Worm (Caenorhabditis elegans): Measurements from ENCODE around the gene chts-1.

Gene chts-1

ce11 chrX:7506533-7506932, 12.9 kb downstream of the chts-1 start, which contains the start of gene lgc-11:
lgc-11 (minus strand) TSS chrX:7506633.
- TF ChIP-seq ztf-11 (tag; optimal IDR thresholded peaks at IDR 0.05) = no peak
- no peak for TF ChIP-seq mdl-1 (tag; optimal IDR thresholded peaks at IDR 0.05)
- no peak for TF ChIP-seq nhr-25 (tag; optimal IDR thresholded peaks at IDR 0.05)
- no peak for TF ChIP-seq nfya-1 (tag; optimal IDR thresholded peaks at IDR 0.05; ENCODE audit: insufficient read depth)
- no peak for TF ChIP-seq elt-1 (tag; optimal IDR thresholded peaks at IDR 0.05)
- TF ChIP-seq ZK546.5 (tag; optimal IDR thresholded peaks at IDR 0.05) = no peak
- no peak for TF ChIP-seq ama-1 (optimal IDR thresholded peaks at IDR 0.05)
- no peak for TF ChIP-seq lin-39 (tag; optimal IDR thresholded peaks at IDR 0.05)
- TF ChIP-seq hmg-11 (tag; optimal IDR thresholded peaks at IDR 0.05) = no peak
- no peak for TF ChIP-seq pha-4 (tag; optimal IDR thresholded peaks at IDR 0.05)

- TF ChIP-seq ama-1 (optimal IDR thresholded peaks at IDR 0.05) (no peak), nhr-67 (tag; optimal IDR thresholded peaks at IDR 0.05) (no peak), nhr-76 (tag; optimal IDR thresholded peaks at IDR 0.05) (no peak)
These were observed 16.7 kb downstream of the chts-1 start, which contains the start of gene F48E3.6 for ce11 chrX:7502807-7503206. F48E3.6 (minus strand) TSS chrX:7502907.

- TF ChIP-seq nhr-77 (tag; optimal IDR thresholded peaks at IDR 0.05) = peak; percentile 43
- peak; percentile 87 for TF ChIP-seq hmg-11 (tag; optimal IDR thresholded peaks at IDR 0.05)
- no peak for TF ChIP-seq daf-12 (tag; optimal IDR thresholded peaks at IDR 0.05)
- peak; percentile 39 for TF ChIP-seq jun-1 (tag; optimal IDR thresholded peaks at IDR 0.05)
- TF ChIP-seq pqm-1 (tag; optimal IDR thresholded peaks at IDR 0.05) = peak; percentile 59
- TF ChIP-seq nfya-1 (tag; optimal IDR thresholded peaks at IDR 0.05; ENCODE audit: insufficient read depth) = peak; percentile 92
- peak; percentile 81 for TF ChIP-seq fkh-10 (GFP tag; optimal IDR thresholded peaks at IDR 0.05)
- TF ChIP-seq ama-1 (optimal IDR thresholded peaks at IDR 0.05) = no peak
- peak; percentile 72 for TF ChIP-seq skn-1 (tag; optimal IDR thresholded peaks at IDR 0.05)
- no peak for TF ChIP-seq ceh-16 (tag; optimal IDR thresholded peaks at IDR 0.05)
- TF ChIP-seq lin-15B (tag; optimal IDR thresholded peaks at IDR 0.05) = peak; percentile 85
- TF ChIP-seq aly-2 (tag; optimal IDR thresholded peaks at IDR 0.05) = no peak
- TF ChIP-seq lsy-12 (tag; optimal IDR thresholded peaks at IDR 0.05) = peak; percentile 80
- no peak for TF ChIP-seq ztf-11 (tag; optimal IDR thresholded peaks at IDR 0.05)
- peak; percentile 74 for TF ChIP-seq nhr-43 (tag; optimal IDR thresholded peaks at IDR 0.05; ENCODE audit: poor library complexity, severe bottlenecking)
- TF ChIP-seq nhr-12 (tag; optimal IDR thresholded peaks at IDR 0.05) = no peak
- TF ChIP-seq egl-27 (tag; optimal IDR thresholded peaks at IDR 0.05) = no peak
- peak; percentile 86 for TF ChIP-seq ceh-82 (tag; optimal IDR thresholded peaks at IDR 0.05)
- peak; percentile 92 for TF ChIP-seq pha-4 (tag; optimal IDR thresholded peaks at IDR 0.05)
- no peak for TF ChIP-seq unc-62 (GFP tag; optimal IDR thresholded peaks at IDR 0.05)
- no peak for TF ChIP-seq ceh-9 (tag; optimal IDR thresholded peaks at IDR 0.05)
- TF ChIP-seq lin-39 (tag; optimal IDR thresholded peaks at IDR 0.05) = peak; percentile 90
- TF ChIP-seq R02D3.7 (tag; optimal IDR thresholded peaks at IDR 0.05) = peak; percentile 56
- TF ChIP-seq elt-2 (tag; optimal IDR thresholded peaks at IDR 0.05) = peak; percentile 81
- TF ChIP-seq mml-1 (tag; optimal IDR thresholded peaks at IDR 0.05) = no peak
- peak; percentile 83 for TF ChIP-seq tbx-2 (tag; optimal IDR thresholded peaks at IDR 0.05)
- peak; percentile 63 for TF ChIP-seq nhr-25 (tag; optimal IDR thresholded peaks at IDR 0.05)
- peak; percentile 40 for TF ChIP-seq egl-5 (tag; optimal IDR thresholded peaks at IDR 0.05)
- TF ChIP-seq eor-1 (tag; optimal IDR thresholded peaks at IDR 0.05) = no peak
- TF ChIP-seq elt-3 (tag; optimal IDR thresholded peaks at IDR 0.05) = no peak
- TF ChIP-seq snpc-4 (tag; optimal IDR thresholded peaks at IDR 0.05) = peak; percentile 93
- peak; percentile 71 for TF ChIP-seq mdl-1 (tag; optimal IDR thresholded peaks at IDR 0.05)
- no peak for TF ChIP-seq ztf-4 (tag; optimal IDR thresholded peaks at IDR 0.05)
- TF ChIP-seq zag-1 (tag; optimal IDR thresholded peaks at IDR 0.05) = no peak
- no peak for TF ChIP-seq nhr-76 (tag; optimal IDR thresholded peaks at IDR 0.05)
- TF ChIP-seq ZK546.5 (tag; optimal IDR thresholded peaks at IDR 0.05) = no peak
- no peak for TF ChIP-seq nhr-67 (tag; optimal IDR thresholded peaks at IDR 0.05)
- peak; percentile 51 for TF ChIP-seq nhr-11 (tag; optimal IDR thresholded peaks at IDR 0.05)
- TF ChIP-seq nhr-23 (tag; optimal IDR thresholded peaks at IDR 0.05) = peak; percentile 91
- peak; percentile 92 for TF ChIP-seq ceh-28 (tag; optimal IDR thresholded peaks at IDR 0.05)
- TF ChIP-seq unc-39 (tag; optimal IDR thresholded peaks at IDR 0.05) = no peak
- TF ChIP-seq fkh-2 (tag; optimal IDR thresholded peaks at IDR 0.05) = no peak
- no peak for TF ChIP-seq nhr-237 (tag; optimal IDR thresholded peaks at IDR 0.05)
- peak; percentile 45 for TF ChIP-seq elt-1 (tag; optimal IDR thresholded peaks at IDR 0.05)
- TF ChIP-seq sea-2 (GFP tag; optimal IDR thresholded peaks at IDR 0.05) = no peak
- TF ChIP-seq nhr-28 (tag; optimal IDR thresholded peaks at IDR 0.05) = no peak
- TF ChIP-seq fos-1 (tag; optimal IDR thresholded peaks at IDR 0.05) = peak; percentile 60
These were observed 18.5 kb downstream of the chts-1 start, which contains the start of gene uggt-1 for ce11 chrX:7500970-7501369. uggt-1 (minus strand) TSS chrX:7500982.

Measured in whole organism, L3 larva.